Worm (Caenorhabditis elegans): ENCODE results near the gene iars-1.

The iars-1 gene

DNA sequence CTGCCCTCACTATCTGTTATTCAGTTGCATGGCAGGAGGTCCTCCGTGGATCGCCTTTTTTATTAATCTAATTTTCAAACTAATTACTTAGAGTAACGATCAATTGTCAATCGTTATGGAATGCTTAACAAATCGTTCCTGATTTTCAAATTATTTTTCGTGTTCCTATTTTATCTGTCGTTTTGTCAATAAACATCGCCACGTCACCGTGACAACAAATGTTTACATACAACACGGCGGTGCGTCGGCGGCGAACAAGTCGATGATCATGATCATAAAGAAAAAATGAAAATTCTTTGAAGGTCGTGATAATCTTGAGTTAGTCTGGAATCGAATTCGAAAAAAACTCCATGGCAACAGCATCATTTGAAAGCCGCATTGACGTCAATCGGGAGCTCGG, 22.9 kb upstream of the iars-1 start:
- TF ChIP-seq fkh-4 (tag; optimal IDR thresholded peaks at IDR 0.05; ENCODE audit: borderline replicate concordance): no peak
- TF ChIP-seq dsc-1 (tag; optimal IDR thresholded peaks at IDR 0.05): peak; percentile 15
- no peak for TF ChIP-seq lsy-2 (tag; optimal IDR thresholded peaks at IDR 0.05)

DNA sequence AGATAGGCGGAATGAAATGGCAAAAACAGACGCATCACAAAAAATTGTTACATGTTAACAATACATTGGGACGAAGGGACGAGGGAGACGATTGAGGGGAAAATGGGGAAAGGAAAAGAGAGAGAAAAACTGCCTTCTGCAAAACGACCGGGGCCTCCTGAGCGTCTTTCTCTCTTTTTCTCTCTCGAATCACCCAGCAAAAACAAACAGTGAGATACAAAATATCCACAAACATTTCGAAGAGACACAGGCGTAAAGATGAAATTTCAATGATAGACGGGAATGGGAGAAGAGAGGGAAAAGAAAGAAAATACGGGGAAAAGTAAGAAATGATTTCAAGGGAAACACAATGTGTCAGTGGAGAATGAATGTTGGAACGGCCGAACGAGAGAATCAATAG, 22.4 kb upstream of the iars-1 start:
- TF ChIP-seq vab-15 (tag; optimal IDR thresholded peaks at IDR 0.05) (no peak), nhr-90 (tag; optimal IDR thresholded peaks at IDR 0.05; ENCODE audit: poor library complexity) (peak; percentile 15), nhr-20 (tag; optimal IDR thresholded peaks at IDR 0.05) (peak; percentile 66), ztf-4 (tag; optimal IDR thresholded peaks at IDR 0.05) (no peak), nhr-77 (tag; optimal IDR thresholded peaks at IDR 0.05) (peak; percentile 67), aha-1 (tag; optimal IDR thresholded peaks at IDR 0.05) (no peak), efl-1 (optimal IDR thresholded peaks at IDR 0.05) (peak; percentile 43 to 49), efl-1 (GFP tag; optimal IDR thresholded peaks at IDR 0.05 in 1 of 2) (peak in 1 of 2 experiments; percentile 88), F16B12.6 (tag; optimal IDR thresholded peaks at IDR 0.05) (no peak), nhr-71 (tag; optimal IDR thresholded peaks at IDR 0.05) (peak; percentile 72), nhr-85 (tag) (peak; percentile 39), skn-1 (tag; optimal IDR thresholded peaks at IDR 0.05) (peak; percentile 54), swsn-7 (tag; optimal IDR thresholded peaks at IDR 0.05) (peak; percentile 42), dpl-1 (GFP tag; optimal IDR thresholded peaks at IDR 0.05) (peak in 2 of 3 experiments; percentile 32), nhr-237 (tag; optimal IDR thresholded peaks at IDR 0.05) (no peak), elt-3 (tag; optimal IDR thresholded peaks at IDR 0.05) (peak in 1 of 6 experiments; percentile 79), lir-3 (tag; optimal IDR thresholded peaks at IDR 0.05; ENCODE audit: poor library complexity) (peak; percentile 8), nhr-28 (tag; optimal IDR thresholded peaks at IDR 0.05) (no peak), snpc-4 (tag; optimal IDR thresholded peaks at IDR 0.05) (peak; percentile 21), efl-3 (GFP tag; optimal IDR thresholded peaks at IDR 0.05) (no peak), lin-35 (GFP tag; optimal IDR thresholded peaks at IDR 0.05) (peak; percentile 30 to 54), unc-98 (GFP tag; IDR thresholded peaks at IDR 0.05) (no peak), jun-1 (tag; optimal IDR thresholded peaks at IDR 0.05) (peak; percentile 4), ceh-8 (GFP tag; optimal IDR thresholded peaks at IDR 0.05) (peak; percentile 18), tbx-2 (tag; optimal IDR thresholded peaks at IDR 0.05) (peak; percentile 40), nhr-47 (tag; optimal IDR thresholded peaks at IDR 0.05) (peak; percentile 34), irx-1 (tag; optimal IDR thresholded peaks at IDR 0.05) (peak; percentile 48), snu-23 (GFP tag; optimal IDR thresholded peaks at IDR 0.05) (peak; percentile 73), ztf-11 (tag; optimal IDR thresholded peaks at IDR 0.05) (no peak), fos-1 (tag; optimal IDR thresholded peaks at IDR 0.05) (peak; percentile 41), hlh-4 (tag; optimal IDR thresholded peaks at IDR 0.05) (no peak), lin-14 (GFP tag; optimal IDR thresholded peaks at IDR 0.05) (peak; percentile 90), lsy-2 (tag; optimal IDR thresholded peaks at IDR 0.05) (peak; percentile 12 to 75), hpl-2 (GFP tag; optimal IDR thresholded peaks at IDR 0.05) (no peak), ceh-82 (tag; optimal IDR thresholded peaks at IDR 0.05) (peak in 1 of 3 experiments; percentile 46), mep-1 (tag; optimal IDR thresholded peaks at IDR 0.05) (peak; percentile 85), blmp-1 (tag; optimal IDR thresholded peaks at IDR 0.05) (peak; percentile 93), mdl-1 (tag; optimal IDR thresholded peaks at IDR 0.05) (peak in 1 of 2 experiments; percentile 39), rnt-1 (tag; optimal IDR thresholded peaks at IDR 0.05) (peak; percentile 64)

DNA sequence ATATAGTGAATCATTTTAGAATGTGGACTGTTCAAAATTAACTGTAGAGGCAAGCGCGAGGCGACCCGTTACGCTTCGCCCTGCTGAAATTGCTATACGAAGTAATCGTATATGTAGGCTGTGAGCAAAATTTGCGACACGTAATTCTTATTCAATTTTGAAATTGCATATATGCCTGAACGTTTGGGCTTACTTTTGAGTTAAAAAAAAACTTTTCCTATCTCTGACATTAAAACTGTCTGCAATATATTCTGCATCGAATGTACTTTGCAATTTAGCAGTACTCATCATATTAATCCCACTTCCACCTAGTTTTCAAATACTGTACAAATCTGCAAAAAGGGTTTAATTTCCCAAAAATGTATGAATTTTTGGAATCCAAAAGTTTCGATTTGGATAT, 21.5 kb upstream of the iars-1 start:
- no peak for TF ChIP-seq snu-23 (GFP tag; optimal IDR thresholded peaks at IDR 0.05)
- no peak for TF ChIP-seq pag-3 (tag; optimal IDR thresholded peaks at IDR 0.05; ENCODE audit: borderline replicate concordance, insufficient read depth)
- TF ChIP-seq C04F5.9 (tag; optimal IDR thresholded peaks at IDR 0.05): no peak
- no peak for TF ChIP-seq aly-2 (tag; optimal IDR thresholded peaks at IDR 0.05)
- no peak for TF ChIP-seq sptf-1 (tag; optimal IDR thresholded peaks at IDR 0.05)
- no peak for TF ChIP-seq ceh-88 (GFP tag; IDR thresholded peaks at IDR 0.05)
- no peak for TF ChIP-seq vab-15 (tag; optimal IDR thresholded peaks at IDR 0.05)
- no peak for TF ChIP-seq lir-3 (tag; optimal IDR thresholded peaks at IDR 0.05; ENCODE audit: poor library complexity)
- TF ChIP-seq F16B12.6 (tag; optimal IDR thresholded peaks at IDR 0.05): no peak
- no peak for TF ChIP-seq lin-15B (tag; optimal IDR thresholded peaks at IDR 0.05)
- TF ChIP-seq ztf-11 (tag; optimal IDR thresholded peaks at IDR 0.05): no peak
- no peak for TF ChIP-seq unc-30 (tag; optimal IDR thresholded peaks at IDR 0.05)
- no peak for TF ChIP-seq elt-2 (tag; optimal IDR thresholded peaks at IDR 0.05)

Measured in whole organism, L1 larva.